Fruit fly (Drosophila melanogaster) whole organism, adult: ENCODE results near the gene CG42271.

Source experiments
- CG11617 ChIP-seq: fragments of 200-800 bp; sonication (Bioruptor generic); optimal IDR thresholded peaks from 2 replicates; lab custom pipeline; 2017; ENCODE audit warnings: mild to moderate bottlenecking, missing biosample characterization, missing genetic modification reagents, missing genetic modification characterization
- CG12768 ChIP-seq: fragments of 200-800 bp; sonication (Bioruptor generic); optimal IDR thresholded peaks from 2 replicates; lab custom pipeline; 2017; ENCODE audit warnings: missing biosample characterization, missing genetic modification characterization, mild to moderate bottlenecking, moderate library complexity, missing genetic modification reagents
- CG14711 ChIP-seq: fragments of 200-800 bp; sonication (Bioruptor generic); optimal IDR thresholded peaks from 2 replicates; lab custom pipeline; 2018; ENCODE audit warnings: missing biosample characterization, mild to moderate bottlenecking, missing genetic modification characterization, moderate library complexity
- CG1620 ChIP-seq: fragments of 200-800 bp; sonication (Bioruptor generic); optimal IDR thresholded peaks from 2 replicates; lab custom pipeline; 2016; ENCODE audit warnings: missing biosample characterization, missing genetic modification characterization
- CG33017 ChIP-seq: fragments of 200-800 bp; sonication (Bioruptor generic); optimal IDR thresholded peaks from 2 replicates; lab custom pipeline; 2018; ENCODE audit warnings: missing biosample characterization, mild to moderate bottlenecking, missing genetic modification characterization, moderate library complexity
- CG5204 ChIP-seq: fragments of 200-800 bp; sonication (Bioruptor generic); optimal IDR thresholded peaks from 2 replicates; lab custom pipeline; 2016; ENCODE audit warnings: missing biosample characterization, missing genetic modification characterization
- CG7045 ChIP-seq: fragments of 200-800 bp; sonication (Bioruptor generic); optimal IDR thresholded peaks from 2 replicates; lab custom pipeline; 2017; ENCODE audit warnings: missing biosample characterization, mild to moderate bottlenecking, missing genetic modification characterization
- CG7101 ChIP-seq: fragments of 200-800 bp; sonication (Bioruptor generic); optimal IDR thresholded peaks from 2 replicates; lab custom pipeline; 2018; ENCODE audit warnings: missing biosample characterization, mild to moderate bottlenecking, missing genetic modification characterization, moderate library complexity
- Clk ChIP-seq: fragments of 200-800 bp; sonication (Bioruptor generic); optimal IDR thresholded peaks from 2 replicates; lab custom pipeline; 2017; ENCODE audit warnings: missing biosample characterization, missing genetic modification characterization
- Crg-1 ChIP-seq: fragments of 200-800 bp; sonication (Bioruptor generic); optimal IDR thresholded peaks from 2 replicates; lab custom pipeline; 2016; ENCODE audit warnings: missing biosample characterization, missing genetic modification characterization
- Hr96 ChIP-seq: fragments of 200-800 bp; sonication (Bioruptor generic); optimal IDR thresholded peaks from 2 replicates; lab custom pipeline; 2016; ENCODE audit warnings: missing biosample characterization, missing genetic modification characterization
- Mnt ChIP-seq: fragments of 200-800 bp; sonication (Bioruptor generic); optimal IDR thresholded peaks from 2 replicates; lab custom pipeline; 2016; ENCODE audit warnings: missing biosample characterization, mild to moderate bottlenecking, missing genetic modification characterization
- bab1 ChIP-seq: fragments of 200-800 bp; sonication (Bioruptor generic); optimal IDR thresholded peaks from 3 replicates; lab custom pipeline; 2019; ENCODE audit warnings: missing biosample characterization, mild to moderate bottlenecking, missing genetic modification characterization, moderate library complexity
- cic ChIP-seq: fragments of 200-800 bp; sonication (Bioruptor generic); optimal IDR thresholded peaks from 2 replicates; lab custom pipeline; 2017; ENCODE audit warnings: missing biosample characterization, mild to moderate bottlenecking, missing genetic modification characterization, moderate library complexity
- cnc ChIP-seq, 2 experiments: fragments of >200 bp; optimal IDR thresholded peaks; 2 replicates each; lab custom pipeline; 2017
- kay ChIP-seq: fragments of 200-800 bp; sonication (Bioruptor generic); peaks from one replicate; lab custom pipeline; 2016; ENCODE audit warnings: missing biosample characterization, missing genetic modification characterization, borderline replicate concordance
- ovo ChIP-seq: fragments of 200-800 bp; sonication (Bioruptor generic); optimal IDR thresholded peaks from 2 replicates; lab custom pipeline; 2016; ENCODE audit warnings: missing biosample characterization, missing genetic modification characterization
- pad ChIP-seq: fragments of 200-800 bp; sonication (Bioruptor generic); optimal IDR thresholded peaks from 3 replicates; lab custom pipeline; 2017; ENCODE audit warnings: missing biosample characterization, missing genetic modification characterization, mild to moderate bottlenecking, moderate library complexity, missing genetic modification reagents
- tj ChIP-seq: fragments of 200-800 bp; sonication (Bioruptor generic); optimal IDR thresholded peaks from 3 replicates; lab custom pipeline; 2017; ENCODE audit warnings: missing biosample characterization, mild to moderate bottlenecking, missing genetic modification characterization, moderate library complexity
- toe ChIP-seq: fragments of 200-800 bp; sonication (Bioruptor generic); optimal IDR thresholded peaks from 2 replicates; lab custom pipeline; 2016; ENCODE audit warnings: missing biosample characterization, missing genetic modification characterization

CG42271 gene

dm6 chrX:14242941-14243736 is 9.3 kb upstream of the CG42271 start, which contains the start of gene CG32599:
Gene CG32599, plus strand, starts transcription at chrX:14243686.
- peak; percentile 21 for TF ChIP-seq CG7101 (tag; lab: Kevin White, UChicago)
- no peak for TF ChIP-seq Clk (GFP tag; lab: Kevin White, UChicago)
- TF ChIP-seq cnc (optimal IDR thresholded peaks at IDR 0.05; lab: Kevin White, UChicago), result no peak
- no peak for TF ChIP-seq Hr96 (GFP tag; lab: Kevin White, UChicago)
- no peak for TF ChIP-seq CG7045 (GFP tag; lab: Kevin White, UChicago)
- TF ChIP-seq CG33017 (tag; lab: Kevin White, UChicago), result no peak
- no peak for TF ChIP-seq CG5204
- peak; percentile 44 for TF ChIP-seq CG14711 (tag; lab: Kevin White, UChicago)

dm6 chrX:14242479-14242878 is 8.6 kb upstream of the CG42271 start, which contains the start of gene mRNA-cap:
Gene mRNA-cap, minus strand, starts transcription at chrX:14242822.
- TF ChIP-seq tj (GFP tag; lab: Kevin White, UChicago) (no peak), CG11617 (GFP tag; lab: Kevin White, UChicago) (no peak), CG1620 (GFP tag; lab: Kevin White, UChicago) (no peak), ovo (GFP tag; lab: Kevin White, UChicago) (no peak), cic (GFP tag; lab: Kevin White, UChicago) (no peak), CG7101 (tag; lab: Kevin White, UChicago) (no peak), kay (GFP tag; lab: Kevin White, UChicago) (no peak), Clk (GFP tag; lab: Kevin White, UChicago) (no peak), CG5204 (no peak), CG14711 (tag; lab: Kevin White, UChicago) (no peak), cnc (optimal IDR thresholded peaks at IDR 0.05; lab: Kevin White, UChicago) (no peak), bab1 (no peak), CG7045 (GFP tag; lab: Kevin White, UChicago) (no peak)

DNA sequence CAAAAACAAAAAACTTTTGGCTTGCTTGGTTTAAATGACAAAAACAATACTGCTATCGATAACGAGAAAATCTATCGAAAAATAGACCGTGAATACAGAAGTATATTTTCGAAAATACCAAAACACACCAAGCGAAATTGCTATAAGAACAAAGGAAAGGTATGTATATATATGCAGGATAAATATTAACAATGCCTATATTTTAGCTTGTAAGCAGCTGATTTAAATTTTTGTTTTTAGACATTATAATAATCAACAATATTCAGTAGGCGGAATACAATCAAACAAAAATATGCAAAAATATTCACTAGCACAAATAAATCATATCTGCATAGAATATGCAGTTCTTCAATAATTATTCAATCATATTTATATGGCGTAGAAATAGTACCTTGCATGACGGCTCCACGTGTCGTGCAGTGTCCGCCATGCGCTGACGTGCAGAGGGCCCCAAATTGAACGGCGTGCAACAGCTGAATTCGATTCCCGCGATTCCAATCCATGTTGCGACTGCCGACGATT is 4.1 kb upstream of the CG42271 start, which contains the start of the genes Fbxl4 and Dus2:
Gene Fbxl4 (minus strand): TSS at position 51 of the 522 bp plus-strand sequence.
Gene Dus2 (plus strand): TSS at position 116 of the 522 bp plus-strand sequence.
- TF ChIP-seq CG33017 (tag; lab: Kevin White, UChicago) (peak; percentile 61), bab1 (peak; percentile 92), CG12768 (peak; percentile 79), cic (GFP tag; lab: Kevin White, UChicago) (no peak), CG11617 (GFP tag; lab: Kevin White, UChicago) (peak; percentile 93), CG14711 (tag; lab: Kevin White, UChicago) (peak; percentile 84), cnc (optimal IDR thresholded peaks at IDR 0.05; lab: Kevin White, UChicago) (no peak), toe (GFP tag; lab: Kevin White, UChicago) (peak; percentile 91), Crg-1 (GFP tag; lab: Kevin White, UChicago) (peak; percentile 81), Mnt (GFP tag; lab: Kevin White, UChicago) (peak; percentile 88), kay (GFP tag; lab: Kevin White, UChicago) (no peak), tj (GFP tag; lab: Kevin White, UChicago) (peak; percentile 81), pad (GFP tag; lab: Kevin White, UChicago) (peak; percentile 83), Clk (GFP tag; lab: Kevin White, UChicago) (peak; percentile 63), CG7045 (GFP tag; lab: Kevin White, UChicago) (peak; percentile 81), CG5204 (no peak), ovo (GFP tag; lab: Kevin White, UChicago) (peak; percentile 79), Hr96 (GFP tag; lab: Kevin White, UChicago) (peak; percentile 93), CG7101 (tag; lab: Kevin White, UChicago) (peak; percentile 87), CG1620 (GFP tag; lab: Kevin White, UChicago) (peak; percentile 94)

dm6 chrX:14234468-14234867 is 602 bp upstream of the CG42271 start:
- TF ChIP-seq CG33017 (tag; lab: Kevin White, UChicago), result no peak
- no peak for TF ChIP-seq Crg-1 (GFP tag; lab: Kevin White, UChicago)
- TF ChIP-seq pad (GFP tag; lab: Kevin White, UChicago), result no peak

DNA sequence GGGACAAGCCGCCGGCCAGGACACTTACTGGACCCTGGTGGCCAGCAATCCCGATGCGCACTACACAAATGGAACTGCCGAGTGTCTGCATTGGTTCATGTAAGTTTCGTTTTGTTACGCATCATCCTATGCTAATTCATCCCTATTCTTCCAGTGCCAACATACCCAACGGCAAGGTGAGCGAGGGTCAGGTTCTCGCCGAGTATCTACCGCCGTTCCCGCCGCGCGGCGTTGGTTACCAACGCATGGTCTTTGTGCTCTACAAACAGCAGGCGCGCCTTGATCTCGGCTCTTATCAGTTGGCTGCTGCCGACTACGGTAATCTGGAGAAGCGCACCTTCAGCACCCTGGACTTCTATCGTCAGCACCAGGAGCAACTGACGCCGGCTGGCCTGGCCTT is 6.8 kb downstream of the CG42271 start:
- TF ChIP-seq tj (GFP tag; lab: Kevin White, UChicago), result no peak
- no peak for TF ChIP-seq Mnt (GFP tag; lab: Kevin White, UChicago)
- TF ChIP-seq cic (GFP tag; lab: Kevin White, UChicago), result no peak
- TF ChIP-seq ovo (GFP tag; lab: Kevin White, UChicago), result no peak
- no peak for TF ChIP-seq CG1620 (GFP tag; lab: Kevin White, UChicago)
- no peak for TF ChIP-seq CG7045 (GFP tag; lab: Kevin White, UChicago)
- TF ChIP-seq Hr96 (GFP tag; lab: Kevin White, UChicago), result no peak
- TF ChIP-seq CG12768, result no peak
- TF ChIP-seq CG33017 (tag; lab: Kevin White, UChicago), result no peak
- no peak for TF ChIP-seq CG11617 (GFP tag; lab: Kevin White, UChicago)
- no peak for TF ChIP-seq kay (GFP tag; lab: Kevin White, UChicago)
- TF ChIP-seq Crg-1 (GFP tag; lab: Kevin White, UChicago), result no peak
- no peak for TF ChIP-seq bab1
- no peak for TF ChIP-seq toe (GFP tag; lab: Kevin White, UChicago)
- no peak for TF ChIP-seq CG5204
- TF ChIP-seq cnc (optimal IDR thresholded peaks at IDR 0.05; lab: Kevin White, UChicago), result no peak
